Worm (Caenorhabditis elegans) whole organism, L4/young adult: ENCODE measurements around the gene F09E10.5.

Experiments
- W03F9.2 ChIP-seq: fragments of 150-350 bp; optimal IDR thresholded peaks from 2 replicates; lab custom pipeline; 2014; ENCODE audit warnings: missing biosample characterization, missing genetic modification characterization
- dao-5 ChIP-seq: sonication (generic microtip); optimal IDR thresholded peaks from 2 replicates; lab custom pipeline; 2016; ENCODE audit warnings: missing genotype, missing genetic modification characterization, moderate library complexity, missing compliant biosample characterization

- no peak for TF ChIP-seq dao-5
- no peak for TF ChIP-seq W03F9.2 (tag; lab: Kevin White, UChicago)
Observed at ce11 chrX:1443556-1444243, 50.5 kb downstream of the F09E10.5 start.
